Worm (Caenorhabditis elegans): ENCODE measurements around the gene F35D2.3.

- TF ChIP-seq ets-7 (tag; optimal IDR thresholded peaks at IDR 0.05) (no peak), ceh-36 (tag; optimal IDR thresholded peaks at IDR 0.05) (no peak), sea-1 (GFP tag; conservative IDR thresholded peaks at IDR 0.05) (no peak), F13C5.2 (tag; optimal IDR thresholded peaks at IDR 0.05) (no peak), pes-1 (GFP tag; IDR thresholded peaks at IDR 0.05) (no peak), hmbx-1 (tag; optimal IDR thresholded peaks at IDR 0.05) (no peak), ama-1 (optimal IDR thresholded peaks at IDR 0.05) (no peak)
These were observed 49.0 kb upstream of the F35D2.3 start for ce11 chrII:7521420-7521819.

Data from whole organism, early embryonic.